Worm (Caenorhabditis elegans): ENCODE measurements around the gene spi-1.
A peak's percentile ranks its signal among the peaks of the same experiment; 100 is the strongest.

The spi-1 gene

ce11 chrII:7521420-7521819 is 25.4 kb downstream of the spi-1 start:
- TF ChIP-seq eor-1 (tag; optimal IDR thresholded peaks at IDR 0.05) (no peak), pha-4 (tag; optimal IDR thresholded peaks at IDR 0.05) (no peak), nhr-237 (tag; optimal IDR thresholded peaks at IDR 0.05) (no peak), ama-1 (optimal IDR thresholded peaks at IDR 0.05) (no peak), ceh-82 (tag; optimal IDR thresholded peaks at IDR 0.05) (no peak), skn-1 (tag; optimal IDR thresholded peaks at IDR 0.05) (no peak)

ce11 chrII:7523281-7523680 is 27.2 kb downstream of the spi-1 start, which contains the start of gene ZK1290.15:
ZK1290.15 (plus strand) TSS chrII:7523581.
- TF ChIP-seq lin-39 (tag; optimal IDR thresholded peaks at IDR 0.05) (no peak), mml-1 (tag; optimal IDR thresholded peaks at IDR 0.05) (no peak), pha-4 (tag; optimal IDR thresholded peaks at IDR 0.05) (no peak), aly-2 (tag; optimal IDR thresholded peaks at IDR 0.05) (no peak), ceh-82 (tag; optimal IDR thresholded peaks at IDR 0.05) (no peak), egl-27 (tag; optimal IDR thresholded peaks at IDR 0.05) (no peak), jun-1 (tag; optimal IDR thresholded peaks at IDR 0.05) (no peak), lsy-12 (tag; optimal IDR thresholded peaks at IDR 0.05) (no peak), nhr-76 (tag; optimal IDR thresholded peaks at IDR 0.05) (no peak), skn-1 (tag; optimal IDR thresholded peaks at IDR 0.05) (no peak), unc-39 (tag; optimal IDR thresholded peaks at IDR 0.05) (no peak), ceh-16 (tag; optimal IDR thresholded peaks at IDR 0.05) (no peak), elt-2 (tag; optimal IDR thresholded peaks at IDR 0.05) (no peak)

ce11 chrII:7525458-7525857 is 29.4 kb downstream of the spi-1 start, which contains the start of the genes ZK1290.7 and rnh-1.1:
ZK1290.7 (minus strand) TSS chrII:7525558.
rnh-1.1 (plus strand) TSS chrII:7525738.
- TF ChIP-seq fos-1 (tag; optimal IDR thresholded peaks at IDR 0.05) (no peak), nhr-77 (tag; optimal IDR thresholded peaks at IDR 0.05) (no peak), zag-1 (tag; optimal IDR thresholded peaks at IDR 0.05) (no peak), ceh-28 (tag; optimal IDR thresholded peaks at IDR 0.05) (no peak), nhr-28 (tag; optimal IDR thresholded peaks at IDR 0.05) (no peak), fkh-2 (tag; optimal IDR thresholded peaks at IDR 0.05) (no peak), R02D3.7 (tag; optimal IDR thresholded peaks at IDR 0.05) (no peak), unc-62 (GFP tag; optimal IDR thresholded peaks at IDR 0.05) (no peak), eor-1 (tag; optimal IDR thresholded peaks at IDR 0.05) (no peak)

- peak; percentile 45 for TF ChIP-seq jun-1 (tag; optimal IDR thresholded peaks at IDR 0.05)
- TF ChIP-seq egl-5 (tag; optimal IDR thresholded peaks at IDR 0.05): no peak
- TF ChIP-seq ZK546.5 (tag; optimal IDR thresholded peaks at IDR 0.05): no peak
- TF ChIP-seq elt-2 (tag; optimal IDR thresholded peaks at IDR 0.05): peak; percentile 86
- TF ChIP-seq nhr-23 (tag; optimal IDR thresholded peaks at IDR 0.05): peak; percentile 89
- TF ChIP-seq lin-39 (tag; optimal IDR thresholded peaks at IDR 0.05): no peak
- peak; percentile 25 for TF ChIP-seq tbx-2 (tag; optimal IDR thresholded peaks at IDR 0.05)
- no peak for TF ChIP-seq nhr-77 (tag; optimal IDR thresholded peaks at IDR 0.05)
- peak; percentile 94 for TF ChIP-seq nhr-43 (tag; optimal IDR thresholded peaks at IDR 0.05; ENCODE audit: poor library complexity, severe bottlenecking)
- TF ChIP-seq pqm-1 (tag; optimal IDR thresholded peaks at IDR 0.05): peak; percentile 78
- TF ChIP-seq lin-15B (tag; optimal IDR thresholded peaks at IDR 0.05): no peak
- peak; percentile 6 for TF ChIP-seq ceh-28 (tag; optimal IDR thresholded peaks at IDR 0.05)
- peak; percentile 39 for TF ChIP-seq mml-1 (tag; optimal IDR thresholded peaks at IDR 0.05)
- peak; percentile 57 for TF ChIP-seq nhr-25 (tag; optimal IDR thresholded peaks at IDR 0.05)
- TF ChIP-seq egl-27 (tag; optimal IDR thresholded peaks at IDR 0.05): no peak
Observed at ce11 chrII:7528210-7528609, 32.2 kb downstream of the spi-1 start.

- TF ChIP-seq nfya-1 (tag; optimal IDR thresholded peaks at IDR 0.05; ENCODE audit: insufficient read depth) (peak; percentile 87), elt-1 (tag; optimal IDR thresholded peaks at IDR 0.05) (peak; percentile 20), pha-4 (tag; optimal IDR thresholded peaks at IDR 0.05) (peak; percentile 84), mdl-1 (tag; optimal IDR thresholded peaks at IDR 0.05) (peak; percentile 53), snpc-4 (tag; optimal IDR thresholded peaks at IDR 0.05) (peak; percentile 35), tbx-2 (tag; optimal IDR thresholded peaks at IDR 0.05) (peak; percentile 62), nhr-43 (tag; optimal IDR thresholded peaks at IDR 0.05; ENCODE audit: poor library complexity, severe bottlenecking) (peak; percentile 91), R02D3.7 (tag; optimal IDR thresholded peaks at IDR 0.05) (no peak), ztf-4 (tag; optimal IDR thresholded peaks at IDR 0.05) (peak; percentile 35), fos-1 (tag; optimal IDR thresholded peaks at IDR 0.05) (peak; percentile 60), elt-3 (tag; optimal IDR thresholded peaks at IDR 0.05) (peak; percentile 1 to 61 (median 49)), nhr-76 (tag; optimal IDR thresholded peaks at IDR 0.05) (no peak), nhr-237 (tag; optimal IDR thresholded peaks at IDR 0.05) (no peak), lin-39 (tag; optimal IDR thresholded peaks at IDR 0.05) (peak; percentile 67), ama-1 (optimal IDR thresholded peaks at IDR 0.05) (no peak), egl-5 (tag; optimal IDR thresholded peaks at IDR 0.05) (peak; percentile 51), skn-1 (tag; optimal IDR thresholded peaks at IDR 0.05) (peak; percentile 71), aly-2 (tag; optimal IDR thresholded peaks at IDR 0.05) (no peak), ZK546.5 (tag; optimal IDR thresholded peaks at IDR 0.05) (no peak), elt-2 (tag; optimal IDR thresholded peaks at IDR 0.05) (peak; percentile 94), nhr-67 (tag; optimal IDR thresholded peaks at IDR 0.05) (no peak), unc-39 (tag; optimal IDR thresholded peaks at IDR 0.05) (no peak), ztf-11 (tag; optimal IDR thresholded peaks at IDR 0.05) (no peak), egl-27 (tag; optimal IDR thresholded peaks at IDR 0.05) (peak; percentile 77), lsy-12 (tag; optimal IDR thresholded peaks at IDR 0.05) (peak; percentile 84), mml-1 (tag; optimal IDR thresholded peaks at IDR 0.05) (peak; percentile 75), hmg-11 (tag; optimal IDR thresholded peaks at IDR 0.05) (no peak), nhr-77 (tag; optimal IDR thresholded peaks at IDR 0.05) (no peak)
Observed at ce11 chrII:7529078-7529683, 33.1 kb downstream of the spi-1 start, which contains the start of gene ZK1290.5. ZK1290.5 (plus strand) TSS chrII:7529643.
